Worm (Caenorhabditis elegans) whole organism, mixed stage, embryonic: Measurements from ENCODE around the gene Y57G11C.1142.

Experiments used
- blmp-1 ChIP-seq: fragments of 150-350 bp; optimal IDR thresholded peaks from 2 replicates; lab custom pipeline; 2014; ENCODE audit warnings: missing biosample characterization, missing genetic modification characterization
- elt-1 ChIP-seq: sonication (generic microtip); optimal IDR thresholded peaks from 2 replicates; lab custom pipeline; 2017; ENCODE audit warnings: missing genetic modification characterization, mild to moderate bottlenecking, missing compliant biosample characterization, antibody characterized with exemption, moderate library complexity, borderline replicate concordance; ENCODE audit not compliant: insufficient read depth
- elt-3 ChIP-seq: fragments of 150-350 bp; optimal IDR thresholded peaks from 2 replicates; lab custom pipeline; 2014; ENCODE audit warnings: missing biosample characterization, missing genetic modification characterization
- ham-2 ChIP-seq: fragments of 200-800 bp; sonication (Bioruptor generic); optimal IDR thresholded peaks from 2 replicates; lab custom pipeline; 2018; ENCODE audit warnings: mild to moderate bottlenecking, missing genetic modification characterization, missing compliant biosample characterization
- lin-13 ChIP-seq: fragments of 150-350 bp; optimal IDR thresholded peaks from 2 replicates; lab custom pipeline; 2014; ENCODE audit warnings: missing biosample characterization, missing genetic modification characterization
- mab-5 ChIP-seq: fragments of 150-350 bp; optimal IDR thresholded peaks from 2 replicates; lab custom pipeline; 2014; ENCODE audit warnings: missing biosample characterization, missing genetic modification characterization
- nhr-12 ChIP-seq: fragments of 150-350 bp; optimal IDR thresholded peaks from 2 replicates; lab custom pipeline; 2014; ENCODE audit warnings: missing biosample characterization, missing genetic modification characterization
- nhr-237 ChIP-seq: fragments of 150-350 bp; optimal IDR thresholded peaks from 2 replicates; lab custom pipeline; 2014; ENCODE audit warnings: missing biosample characterization, missing genetic modification characterization
- nhr-76 ChIP-seq: sonication (generic microtip); optimal IDR thresholded peaks from 2 replicates; lab custom pipeline; 2017; ENCODE audit warnings: missing biosample characterization, missing genetic modification characterization
- snpc-4 ChIP-seq: fragments of 150-350 bp; optimal IDR thresholded peaks from 2 replicates; lab custom pipeline; 2014; ENCODE audit warnings: missing biosample characterization, missing genetic modification characterization
- tbx-8 ChIP-seq: fragments of 200-800 bp; sonication (Bioruptor generic); optimal IDR thresholded peaks from 2 replicates; lab custom pipeline; 2018; ENCODE audit warnings: mild to moderate bottlenecking, missing genetic modification characterization, moderate library complexity, missing compliant biosample characterization
- unc-120 ChIP-seq: sonication (generic microtip); optimal IDR thresholded peaks from 2 replicates; lab custom pipeline; 2017; ENCODE audit warnings: missing genetic modification characterization, missing compliant biosample characterization; ENCODE audit not compliant: poor library complexity, severe bottlenecking
- unc-39 ChIP-seq: fragments of 150-350 bp; optimal IDR thresholded peaks from 2 replicates; lab custom pipeline; 2014; ENCODE audit warnings: missing biosample characterization, missing genetic modification characterization

ce11 chrIV:14754912-14755311, 47.5 kb upstream of the Y57G11C.1142 start, which contains the start of gene Y57G11C.499:
- no peak for TF ChIP-seq tbx-8
- TF ChIP-seq elt-3 (tag; lab: Kevin White, UChicago): no peak
- TF ChIP-seq nhr-12 (tag; lab: Kevin White, UChicago): no peak
- TF ChIP-seq lin-13 (tag; lab: Kevin White, UChicago): no peak
- TF ChIP-seq blmp-1 (tag; lab: Kevin White, UChicago): no peak
- no peak for TF ChIP-seq elt-1
- no peak for TF ChIP-seq unc-39 (tag; lab: Kevin White, UChicago)
- TF ChIP-seq unc-120 (tag; lab: Kevin White, UChicago): no peak
- TF ChIP-seq nhr-237 (tag; lab: Kevin White, UChicago): no peak
- TF ChIP-seq snpc-4 (tag; lab: Kevin White, UChicago): no peak
- no peak for TF ChIP-seq mab-5 (tag; lab: Kevin White, UChicago)
- TF ChIP-seq ham-2 (GFP tag; lab: Kevin White, UChicago): no peak
- no peak for TF ChIP-seq nhr-76 (tag; lab: Kevin White, UChicago)
